Worm (Caenorhabditis elegans): Measurements from ENCODE around the gene T10B5.7.

The T10B5.7 gene

ce11 chrV:1871768-1872296 is 25.8 kb downstream of the T10B5.7 start, which contains the start of the genes T10B5.4 and cct-7 (continued):
- TF ChIP-seq ceh-32 (tag; optimal IDR thresholded peaks at IDR 0.05; ENCODE audit: poor library complexity) = no peak
- peak in 1 of 2 experiments; percentile 79 for TF ChIP-seq mdl-1 (tag; optimal IDR thresholded peaks at IDR 0.05)
- no peak for TF ChIP-seq ceh-28 (tag; optimal IDR thresholded peaks at IDR 0.05)
- peak; percentile 25 for TF ChIP-seq lin-15B (tag; optimal IDR thresholded peaks at IDR 0.05)
- TF ChIP-seq Y75B8A.6 (GFP tag; IDR thresholded peaks at IDR 0.05) = no peak
- peak; percentile 25 for TF ChIP-seq nhr-48 (tag; optimal IDR thresholded peaks at IDR 0.05)
- TF ChIP-seq dve-1 (tag; optimal IDR thresholded peaks at IDR 0.05; ENCODE audit: insufficient read depth) = peak; percentile 90
- no peak for TF ChIP-seq ztf-11 (tag; optimal IDR thresholded peaks at IDR 0.05)
- TF ChIP-seq attf-4 (tag; optimal IDR thresholded peaks at IDR 0.05) = no peak
- TF ChIP-seq lin-39 (tag; optimal IDR thresholded peaks at IDR 0.05) = no peak
- peak; percentile 18 for TF ChIP-seq nhr-25 (tag; optimal IDR thresholded peaks at IDR 0.05; ENCODE audit: borderline replicate concordance, insufficient read depth)
- no peak for TF ChIP-seq ces-1 (GFP tag; optimal IDR thresholded peaks at IDR 0.05)
- TF ChIP-seq F26F4.8 (GFP tag; conservative IDR thresholded peaks at IDR 0.05) = no peak
- peak; percentile 9 for TF ChIP-seq snpc-4 (tag; optimal IDR thresholded peaks at IDR 0.05)
- peak; percentile 59; the same call in 1 of the 2 replicates for TF ChIP-seq saeg-2 (GFP tag; IDR thresholded peaks at IDR 0.05)
- TF ChIP-seq lsy-2 (tag; optimal IDR thresholded peaks at IDR 0.05) = peak; percentile 75 to 93
- TF ChIP-seq D1046.2 (GFP tag; IDR thresholded peaks at IDR 0.05) = 0 out of 2 replicates have a peak, but pooled peaks have one; percentile 55
- TF ChIP-seq nhr-41 (GFP tag; IDR thresholded peaks at IDR 0.05) = no peak
- TF ChIP-seq skn-1 (tag; optimal IDR thresholded peaks at IDR 0.05) = no peak
- TF ChIP-seq aly-2 (tag; optimal IDR thresholded peaks at IDR 0.05) = no peak
- peak; percentile 90 for TF ChIP-seq nhr-77 (tag; optimal IDR thresholded peaks at IDR 0.05)
- no peak for TF ChIP-seq fos-1 (tag; optimal IDR thresholded peaks at IDR 0.05)
- TF ChIP-seq nhr-28 (tag; optimal IDR thresholded peaks at IDR 0.05) = peak; percentile 66
- TF ChIP-seq dpl-1 (GFP tag; optimal IDR thresholded peaks at IDR 0.05) = peak; percentile 82
- TF ChIP-seq ceh-20 (GFP tag; IDR thresholded peaks at IDR 0.05) = peak; percentile 70; the same call in 1 of the 2 replicates
- no peak for TF ChIP-seq unc-39 (tag; optimal IDR thresholded peaks at IDR 0.05)
- peak in 1 of 2 experiments; percentile 90 for TF ChIP-seq hif-1 (tag; optimal IDR thresholded peaks at IDR 0.05)
- no peak for TF ChIP-seq F10B5.3 (tag; optimal IDR thresholded peaks at IDR 0.05)
- TF ChIP-seq lim-7 (GFP tag; IDR thresholded peaks at IDR 0.05) = peak; percentile 34; the same call in 1 of the 2 replicates
- no peak for TF ChIP-seq Y5F2A.4 (GFP tag; optimal IDR thresholded peaks at IDR 0.05)
- TF ChIP-seq zip-2 (tag; optimal IDR thresholded peaks at IDR 0.05) = no peak
- peak; percentile 98 for TF ChIP-seq fkh-10 (GFP tag; optimal IDR thresholded peaks at IDR 0.05)
- 0 out of 2 replicates have a peak, but pooled peaks have one; percentile 45 for TF ChIP-seq php-3 (GFP tag; IDR thresholded peaks at IDR 0.05)
- TF ChIP-seq daf-19 (GFP tag; conservative IDR thresholded peaks at IDR 0.05) = no peak
- no peak for TF ChIP-seq lir-3 (tag; optimal IDR thresholded peaks at IDR 0.05)
- no peak for TF ChIP-seq ceh-82 (tag; optimal IDR thresholded peaks at IDR 0.05)
- no peak for TF ChIP-seq unc-62 (GFP tag; optimal IDR thresholded peaks at IDR 0.05 in 1 of 2)
- no peak for TF ChIP-seq unc-62 (tag; optimal IDR thresholded peaks at IDR 0.05)
- peak; percentile 24 for TF ChIP-seq zag-1 (tag; optimal IDR thresholded peaks at IDR 0.05)
- peak; percentile 89 for TF ChIP-seq hmg-1.1 (GFP tag; IDR thresholded peaks at IDR 0.05)
- no peak for TF ChIP-seq T26A8.4 (GFP tag; IDR thresholded peaks at IDR 0.05)
- TF ChIP-seq T20F7.1 (GFP tag; optimal IDR thresholded peaks at IDR 0.05) = peak; percentile 80
- TF ChIP-seq nhr-6 (tag; optimal IDR thresholded peaks at IDR 0.05) = peak; percentile 78
- TF ChIP-seq snpc-1.2 (GFP tag; IDR thresholded peaks at IDR 0.05) = no peak
- peak; percentile 42 for TF ChIP-seq spr-1 (tag; optimal IDR thresholded peaks at IDR 0.05)
- TF ChIP-seq nhr-10 (tag; optimal IDR thresholded peaks at IDR 0.05) = no peak
- peak; percentile 28 for TF ChIP-seq zfp-2 (tag; optimal IDR thresholded peaks at IDR 0.05)
- TF ChIP-seq Y48G9A.11 (GFP tag; IDR thresholded peaks at IDR 0.05) = no peak; the same call in 1 of the 2 replicates
- no peak for TF ChIP-seq ztf-7 (tag; optimal IDR thresholded peaks at IDR 0.05)
- no peak for TF ChIP-seq mxl-2 (GFP tag; conservative IDR thresholded peaks at IDR 0.05)
- TF ChIP-seq vab-7 (GFP tag; IDR thresholded peaks at IDR 0.05) = peak; percentile 89
- no peak for TF ChIP-seq daf-8 (GFP tag; IDR thresholded peaks at IDR 0.05)
